Worm (Caenorhabditis elegans): ENCODE data around the gene C13A2.7.

C13A2.7 gene

DNA sequence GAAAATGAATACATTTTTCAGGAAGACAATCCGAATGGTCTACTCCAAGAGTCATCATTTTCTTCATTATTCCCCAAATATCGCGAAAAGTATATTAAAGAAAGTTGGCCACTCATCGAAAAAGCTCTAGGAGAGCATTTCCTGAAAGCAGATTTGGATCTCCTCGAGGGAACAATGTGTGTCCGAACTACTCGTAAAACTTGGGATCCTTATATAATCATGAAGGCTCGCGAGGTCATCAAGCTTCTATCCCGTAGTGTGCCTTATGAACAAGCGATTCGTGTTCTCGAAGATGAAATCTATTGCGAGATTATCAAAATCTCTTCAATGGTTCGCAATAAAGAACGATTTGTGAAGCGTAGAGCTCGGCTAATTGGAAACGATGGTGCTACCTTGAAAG is 34.6 kb upstream of the C13A2.7 start:
- TF ChIP-seq hlh-13 (GFP tag; optimal IDR thresholded peaks at IDR 0.05) (no peak), ceh-30 (tag; optimal IDR thresholded peaks at IDR 0.05) (no peak), T23F11.4 (GFP tag; optimal IDR thresholded peaks at IDR 0.05) (no peak), elt-4 (tag; optimal IDR thresholded peaks at IDR 0.05) (no peak), ama-1 (optimal IDR thresholded peaks at IDR 0.05) (no peak)

DNA sequence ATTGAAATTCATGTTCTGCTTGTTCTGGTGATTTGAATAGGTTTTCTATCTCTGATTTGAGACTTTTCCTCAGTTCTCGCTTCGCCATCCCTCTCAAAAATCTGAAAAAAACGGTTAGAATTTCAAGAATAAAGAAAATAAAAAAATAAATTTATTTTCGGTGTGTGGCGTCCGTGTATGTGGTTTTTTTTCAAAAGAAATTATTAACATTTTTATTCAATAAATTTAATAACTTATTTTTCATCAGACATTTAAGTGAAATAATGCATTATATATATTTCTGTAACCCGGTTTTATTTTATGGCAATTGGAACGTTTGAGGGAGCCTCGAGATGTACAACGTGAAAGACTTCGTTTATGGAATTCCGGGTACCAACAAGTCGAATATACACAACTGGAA is 31.4 kb upstream of the C13A2.7 start, which contains the start of gene C05C8.5:
Gene C05C8.5, minus strand, starts transcription at position 101 of the 400 bp plus-strand sequence.
- TF ChIP-seq pax-1 (tag; optimal IDR thresholded peaks at IDR 0.05) (no peak), hlh-15 (tag; optimal IDR thresholded peaks at IDR 0.05) (no peak), Y22D7AL.16 (tag; optimal IDR thresholded peaks at IDR 0.05) (no peak), ceh-30 (tag; optimal IDR thresholded peaks at IDR 0.05) (no peak), ama-1 (optimal IDR thresholded peaks at IDR 0.05) (no peak), hlh-6 (tag; optimal IDR thresholded peaks at IDR 0.05) (no peak), C38D4.7 (GFP tag; optimal IDR thresholded peaks at IDR 0.05) (no peak), pha-2 (tag; optimal IDR thresholded peaks at IDR 0.05) (no peak), zip-5 (tag; optimal IDR thresholded peaks at IDR 0.05) (no peak), ceh-45 (GFP tag; IDR thresholded peaks at IDR 0.05) (no peak), pat-9 (tag; optimal IDR thresholded peaks at IDR 0.05) (no peak), unc-55 (GFP tag; optimal IDR thresholded peaks at IDR 0.05) (no peak), tbx-2 (tag; optimal IDR thresholded peaks at IDR 0.05) (no peak), pag-3 (tag; optimal IDR thresholded peaks at IDR 0.05; ENCODE audit: borderline replicate concordance) (no peak), ceh-48 (tag; optimal IDR thresholded peaks at IDR 0.05) (no peak), T23F11.4 (GFP tag; optimal IDR thresholded peaks at IDR 0.05) (no peak), fkh-10 (GFP tag; optimal IDR thresholded peaks at IDR 0.05) (no peak), ttx-3 (tag; optimal IDR thresholded peaks at IDR 0.05) (no peak)

DNA sequence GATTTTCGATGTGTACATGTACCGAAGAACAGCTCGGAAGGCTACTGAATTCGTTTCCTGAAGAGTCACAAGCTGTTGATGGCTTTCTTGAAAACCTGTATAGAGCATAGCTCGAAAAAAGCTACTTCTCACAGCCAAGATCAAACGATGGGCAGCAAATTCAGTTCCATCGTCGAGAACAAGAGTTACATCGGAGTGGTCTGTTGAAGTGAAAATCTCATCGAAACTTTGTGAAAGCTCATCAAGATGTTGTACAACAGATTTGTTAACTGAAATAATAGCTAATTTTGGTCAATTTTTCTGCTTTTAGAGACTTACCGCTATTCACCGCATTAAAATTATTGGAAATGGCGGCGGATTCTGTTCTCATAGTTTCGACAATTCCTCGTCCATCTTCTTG is 29.4 kb upstream of the C13A2.7 start:
- TF ChIP-seq nhr-11 (tag; optimal IDR thresholded peaks at IDR 0.05) (no peak), elt-2 (tag; optimal IDR thresholded peaks at IDR 0.05) (no peak), ceh-6 (GFP tag; optimal IDR thresholded peaks at IDR 0.05) (no peak), dve-1 (tag; optimal IDR thresholded peaks at IDR 0.05) (no peak), nhr-232 (tag; optimal IDR thresholded peaks at IDR 0.05) (no peak), hlh-13 (GFP tag; optimal IDR thresholded peaks at IDR 0.05) (no peak), ahr-1 (tag; optimal IDR thresholded peaks at IDR 0.05) (no peak), ttx-3 (tag; optimal IDR thresholded peaks at IDR 0.05) (no peak), pha-2 (tag; optimal IDR thresholded peaks at IDR 0.05) (no peak), T23F11.4 (GFP tag; optimal IDR thresholded peaks at IDR 0.05) (no peak), hlh-15 (tag; optimal IDR thresholded peaks at IDR 0.05) (no peak), unc-3 (GFP tag; conservative IDR thresholded peaks at IDR 0.05) (no peak), unc-3 (tag; optimal IDR thresholded peaks at IDR 0.05) (no peak), unc-42 (tag; optimal IDR thresholded peaks at IDR 0.05) (no peak), hlh-30 (tag; optimal IDR thresholded peaks at IDR 0.05; ENCODE audit: insufficient read depth) (no peak), K02D7.2 (tag; optimal IDR thresholded peaks at IDR 0.05) (no peak), pqm-1 (tag; optimal IDR thresholded peaks at IDR 0.05) (no peak), F13H6.1 (tag; optimal IDR thresholded peaks at IDR 0.05) (no peak)

DNA sequence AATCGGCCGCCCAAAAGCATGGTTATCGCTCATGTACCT is 29.2 kb upstream of the C13A2.7 start, which contains the start of gene hpo-9:
Gene hpo-9, minus strand, starts transcription at position 37 of the 39 bp plus-strand sequence.
- no peak for TF ChIP-seq hlh-6 (tag; optimal IDR thresholded peaks at IDR 0.05)
- no peak for TF ChIP-seq ceh-30 (tag; optimal IDR thresholded peaks at IDR 0.05)
- no peak for TF ChIP-seq Y22D7AL.16 (tag; optimal IDR thresholded peaks at IDR 0.05)
- TF ChIP-seq ceh-9 (tag; optimal IDR thresholded peaks at IDR 0.05) = no peak
- no peak for TF ChIP-seq ets-4 (tag; optimal IDR thresholded peaks at IDR 0.05)
- no peak for TF ChIP-seq ceh-22 (tag; optimal IDR thresholded peaks at IDR 0.05)
- no peak for TF ChIP-seq K02D7.2 (tag; optimal IDR thresholded peaks at IDR 0.05)
- no peak for TF ChIP-seq sox-4 (tag; optimal IDR thresholded peaks at IDR 0.05)
- TF ChIP-seq C38D4.7 (GFP tag; optimal IDR thresholded peaks at IDR 0.05) = no peak
- TF ChIP-seq ceh-31 (tag; optimal IDR thresholded peaks at IDR 0.05) = no peak
- TF ChIP-seq ttx-3 (tag; optimal IDR thresholded peaks at IDR 0.05) = no peak
- no peak for TF ChIP-seq ceh-24 (tag; optimal IDR thresholded peaks at IDR 0.05)
- TF ChIP-seq madf-2 (tag; optimal IDR thresholded peaks at IDR 0.05) = no peak
- TF ChIP-seq odd-2 (tag; optimal IDR thresholded peaks at IDR 0.05) = no peak
- no peak for TF ChIP-seq dmd-4 (tag; optimal IDR thresholded peaks at IDR 0.05; ENCODE audit: borderline replicate concordance)
- no peak for TF ChIP-seq che-1 (tag; optimal IDR thresholded peaks at IDR 0.05)
- no peak for TF ChIP-seq sdc-2 (tag; optimal IDR thresholded peaks at IDR 0.05)
- no peak for TF ChIP-seq dve-1 (tag; optimal IDR thresholded peaks at IDR 0.05)
- TF ChIP-seq hlh-15 (tag; optimal IDR thresholded peaks at IDR 0.05) = no peak
- no peak for TF ChIP-seq pax-1 (tag; optimal IDR thresholded peaks at IDR 0.05)

Measured in whole organism, late embryonic.